Worm (Caenorhabditis elegans) whole organism, early embryonic: ENCODE data around the gene F15B9.6.

ENCODE experiments used
- B0310.2 ChIP-seq: sonication (generic microtip); optimal IDR thresholded peaks from 2 replicates; lab custom pipeline; 2016; ENCODE audit warnings: mild to moderate bottlenecking, missing genetic modification characterization, missing compliant biosample characterization
- F13C5.2 ChIP-seq: sonication (generic microtip); optimal IDR thresholded peaks from 2 replicates; lab custom pipeline; 2017; ENCODE audit warnings: mild to moderate bottlenecking, missing genetic modification characterization, inconsistent platforms, missing compliant biosample characterization
- aly-1 ChIP-seq: sonication (generic microtip); optimal IDR thresholded peaks from 2 replicates; lab custom pipeline; 2016; ENCODE audit warnings: missing genetic modification characterization, missing compliant biosample characterization
- ama-1 ChIP-seq: fragments of 150-350 bp; optimal IDR thresholded peaks from 2 replicates; lab custom pipeline; 2014
- ceh-13 ChIP-seq: fragments of 200-800 bp; sonication (Bioruptor generic); optimal IDR thresholded peaks from 2 replicates; lab custom pipeline; 2018; ENCODE audit warnings: mild to moderate bottlenecking, missing genetic modification characterization, missing compliant biosample characterization
- ceh-36 ChIP-seq: sonication (generic microtip); optimal IDR thresholded peaks from 2 replicates; lab custom pipeline; 2016; ENCODE audit warnings: missing genetic modification characterization, inconsistent platforms, missing compliant biosample characterization
- ets-7 ChIP-seq: sonication (generic microtip); optimal IDR thresholded peaks from 2 replicates; lab custom pipeline; 2016; ENCODE audit warnings: missing genotype, missing genetic modification characterization, missing compliant biosample characterization
- flt-1 ChIP-seq: fragments of 200-800 bp; sonication (Bioruptor generic); IDR thresholded peaks from 2 replicates; pipeline ENCODE4 v1.3.6; 2022; ENCODE audit warnings: missing genetic modification characterization, missing compliant biosample characterization
- hmbx-1 ChIP-seq: sonication (generic microtip); optimal IDR thresholded peaks from 2 replicates; lab custom pipeline; 2016; ENCODE audit warnings: mild to moderate bottlenecking, missing genetic modification characterization, missing compliant biosample characterization
- hmg-4 ChIP-seq: fragments of 200-800 bp; sonication (Bioruptor generic); optimal IDR thresholded peaks from 2 replicates; lab custom pipeline; 2018; ENCODE audit warnings: mild to moderate bottlenecking, missing genetic modification characterization, missing compliant biosample characterization
- hnd-1 ChIP-seq: sonication (generic microtip); optimal IDR thresholded peaks from 2 replicates; lab custom pipeline; 2016; ENCODE audit warnings: missing genetic modification characterization, missing compliant biosample characterization
- pes-1 ChIP-seq: fragments of 200-800 bp; sonication (Bioruptor generic); IDR thresholded peaks from 2 replicates; pipeline ENCODE4 v1.3.6; 2022; ENCODE audit warnings: missing genetic modification reagents, missing genetic modification characterization, missing compliant biosample characterization
- scrt-1 ChIP-seq: fragments of 200-800 bp; sonication (Bioruptor generic); IDR thresholded peaks from 2 replicates; pipeline ENCODE4 v1.3.6; 2022; ENCODE audit warnings: missing genetic modification characterization, missing compliant biosample characterization
- sea-1 ChIP-seq: fragments of 200-800 bp; sonication (Bioruptor generic); conservative IDR thresholded peaks from 2 replicates; pipeline ENCODE4 v1.3.6; 2022; ENCODE audit warnings: missing genetic modification characterization, missing compliant biosample characterization
- tbx-11 ChIP-seq: fragments of 200-800 bp; sonication (Bioruptor generic); IDR thresholded peaks from 2 replicates; pipeline ENCODE4 v1.3.6; 2022; ENCODE audit warnings: missing genetic modification characterization, missing compliant biosample characterization
- tbx-37 ChIP-seq: fragments of 200-800 bp; sonication (Bioruptor generic); conservative IDR thresholded peaks from 2 replicates; pipeline ENCODE4 v1.3.6; 2022; ENCODE audit warnings: missing genetic modification reagents, missing genetic modification characterization, missing compliant biosample characterization
- tra-4 ChIP-seq: sonication (generic microtip); optimal IDR thresholded peaks from 2 replicates; lab custom pipeline; 2017; ENCODE audit warnings: missing genetic modification characterization, missing compliant biosample characterization

Gene F15B9.6

ce11 chrV:13043832-13044521, 30.0 kb downstream of the F15B9.6 start:
- TF ChIP-seq aly-1 (tag; lab: Kevin White, UChicago) (no peak), hmg-4 (GFP tag; lab: Kevin White, UChicago) (no peak), F13C5.2 (no peak), hnd-1 (tag; lab: Kevin White, UChicago) (no peak), tra-4 (no peak), ama-1 (lab: Kevin White, UChicago) (no peak), hmbx-1 (tag; lab: Kevin White, UChicago) (no peak), pes-1 (GFP tag; lab: Robert Waterston, UW) (no peak), scrt-1 (GFP tag; lab: Robert Waterston, UW) (no peak), ceh-36 (tag; lab: Kevin White, UChicago) (no peak), B0310.2 (no peak), sea-1 (GFP tag; lab: Robert Waterston, UW) (no peak), tbx-37 (GFP tag; lab: Robert Waterston, UW) (no peak), ceh-13 (no peak), tbx-11 (GFP tag; lab: Robert Waterston, UW) (no peak), ets-7 (no peak), flt-1 (GFP tag; lab: Robert Waterston, UW) (no peak)

- TF ChIP-seq tra-4 (no peak), ceh-13 (no peak), ets-7 (no peak), sea-1 (GFP tag; lab: Robert Waterston, UW) (no peak), tbx-11 (GFP tag; lab: Robert Waterston, UW) (no peak), ceh-36 (tag; lab: Kevin White, UChicago) (no peak), B0310.2 (no peak), scrt-1 (GFP tag; lab: Robert Waterston, UW) (no peak), F13C5.2 (no peak), pes-1 (GFP tag; lab: Robert Waterston, UW) (no peak), tbx-37 (GFP tag; lab: Robert Waterston, UW) (no peak), hmg-4 (GFP tag; lab: Kevin White, UChicago) (no peak)
Observed at ce11 chrV:13045017-13045416, 31.1 kb downstream of the F15B9.6 start.

- TF ChIP-seq ceh-36 (tag; lab: Kevin White, UChicago) (no peak), sea-1 (GFP tag; lab: Robert Waterston, UW) (no peak), aly-1 (tag; lab: Kevin White, UChicago) (no peak), ets-7 (no peak)
Observed at ce11 chrV:13046125-13047123, 32.5 kb downstream of the F15B9.6 start.

ce11 chrV:13047574-13048030, 33.7 kb downstream of the F15B9.6 start, which contains the start of gene W07G4.5:
W07G4.5 (plus strand) TSS chrV:13047980.
- TF ChIP-seq tra-4, result no peak
- TF ChIP-seq B0310.2, result no peak
- no peak for TF ChIP-seq sea-1 (GFP tag; lab: Robert Waterston, UW)
- TF ChIP-seq F13C5.2, result no peak
- TF ChIP-seq ets-7, result no peak

ce11 chrV:13049149-13049610, 35.2 kb downstream of the F15B9.6 start, which contains the start of gene W07G4.8:
W07G4.8 (minus strand) TSS chrV:13049560.
- TF ChIP-seq tbx-37 (GFP tag; lab: Robert Waterston, UW) (no peak), scrt-1 (GFP tag; lab: Robert Waterston, UW) (no peak), pes-1 (GFP tag; lab: Robert Waterston, UW) (no peak), hnd-1 (tag; lab: Kevin White, UChicago) (no peak), ceh-36 (tag; lab: Kevin White, UChicago) (no peak), tra-4 (no peak), hmbx-1 (tag; lab: Kevin White, UChicago) (no peak), sea-1 (GFP tag; lab: Robert Waterston, UW) (no peak), flt-1 (GFP tag; lab: Robert Waterston, UW) (no peak), tbx-11 (GFP tag; lab: Robert Waterston, UW) (no peak), aly-1 (tag; lab: Kevin White, UChicago) (no peak), F13C5.2 (no peak), hmg-4 (GFP tag; lab: Kevin White, UChicago) (no peak)

- TF ChIP-seq hmg-4 (GFP tag; lab: Kevin White, UChicago) (no peak), ama-1 (lab: Kevin White, UChicago) (no peak), tra-4 (no peak), sea-1 (GFP tag; lab: Robert Waterston, UW) (no peak), hmbx-1 (tag; lab: Kevin White, UChicago) (no peak), aly-1 (tag; lab: Kevin White, UChicago) (no peak), flt-1 (GFP tag; lab: Robert Waterston, UW) (no peak)
Observed at ce11 chrV:13053635-13054034, 39.7 kb downstream of the F15B9.6 start, which contains the start of gene srr-1. srr-1 (minus strand) TSS chrV:13053735.

ce11 chrV:13061836-13062235, 47.9 kb downstream of the F15B9.6 start, which contains the start of gene F42E8.1:
F42E8.1 (plus strand) TSS chrV:13062136.
- TF ChIP-seq hmbx-1 (tag; lab: Kevin White, UChicago) (no peak), tra-4 (no peak), aly-1 (tag; lab: Kevin White, UChicago) (no peak), ets-7 (no peak), sea-1 (GFP tag; lab: Robert Waterston, UW) (no peak), hnd-1 (tag; lab: Kevin White, UChicago) (no peak), scrt-1 (GFP tag; lab: Robert Waterston, UW) (no peak), tbx-11 (GFP tag; lab: Robert Waterston, UW) (no peak), B0310.2 (no peak), F13C5.2 (no peak), ceh-36 (tag; lab: Kevin White, UChicago) (no peak), ama-1 (lab: Kevin White, UChicago) (no peak), ceh-13 (no peak), pes-1 (GFP tag; lab: Robert Waterston, UW) (no peak), tbx-37 (GFP tag; lab: Robert Waterston, UW) (no peak), flt-1 (GFP tag; lab: Robert Waterston, UW) (no peak), hmg-4 (GFP tag; lab: Kevin White, UChicago) (no peak)
